Fruit fly (Drosophila melanogaster) whole organism: ENCODE results near the gene COX5BL.

ENCODE experiments used
- CG8478 ChIP-seq: fragments of >200 bp; optimal IDR thresholded peaks from 2 replicates; lab custom pipeline; 2018; ENCODE audit warnings: inconsistent platforms
- Dll ChIP-seq: fragments of >200 bp; optimal IDR thresholded peaks from 2 replicates; lab custom pipeline; 2017
- EcR ChIP-seq, 2 experiments: fragments of >200 bp; optimal IDR thresholded peaks; 2 replicates each; lab custom pipeline; 2017; ENCODE audit warnings: missing biosample characterization in 2 of 2, missing genetic modification characterization in 2 of 2, missing genetic modification reagents in 2 of 2
- pan ChIP-seq: fragments of >200 bp; optimal IDR thresholded peaks from 2 replicates; lab custom pipeline; 2017
- psq ChIP-seq: fragments of >200 bp; optimal IDR thresholded peaks from 2 replicates; lab custom pipeline; 2017
- usp ChIP-seq: fragments of >200 bp; optimal IDR thresholded peaks from 2 replicates; lab custom pipeline; 2017; ENCODE audit warnings: missing biosample characterization, missing genetic modification characterization, mixed read lengths

COX5BL gene

dm6 chr2L:6566020-6566687, 6.9 kb downstream of the COX5BL start, which contains the start of gene CG13766:
TSS of gene CG13766 (minus strand) at chr2L:6566181.
- TF ChIP-seq CG8478 (no peak), usp (GFP tag; lab: Kevin White, UChicago) (no peak), psq (lab: Kevin White, UChicago) (no peak), Dll (lab: Kevin White, UChicago) (no peak), EcR (GFP tag; optimal IDR thresholded peaks at IDR 0.05; lab: Kevin White, UChicago) (no peak), pan (lab: Kevin White, UChicago) (no peak)

DNA sequence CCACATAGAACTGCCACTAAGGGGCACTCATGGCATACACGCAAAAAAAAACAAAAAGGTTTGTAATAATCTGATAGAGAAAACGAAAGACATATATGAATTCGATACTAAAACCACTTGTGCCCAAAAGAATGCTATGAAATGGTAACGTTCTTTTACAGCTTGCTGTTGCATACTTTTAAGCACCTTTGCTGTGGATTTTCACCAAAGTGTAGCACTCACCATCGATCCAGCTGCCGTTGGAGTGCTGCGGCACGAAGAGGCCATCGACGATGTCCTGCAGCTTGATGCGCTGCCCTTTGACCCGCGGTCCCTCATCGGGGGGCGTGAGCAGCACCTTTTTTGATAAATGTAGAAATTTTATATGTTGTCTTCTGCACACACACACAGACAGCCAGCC, 19.8 kb downstream of the COX5BL start:
- TF ChIP-seq CG8478 = no peak
- no peak for TF ChIP-seq Dll (lab: Kevin White, UChicago)
- TF ChIP-seq psq (lab: Kevin White, UChicago) = no peak
- TF ChIP-seq EcR (GFP tag; optimal IDR thresholded peaks at IDR 0.05; lab: Kevin White, UChicago) = no peak
- TF ChIP-seq pan (lab: Kevin White, UChicago) = no peak
- no peak for TF ChIP-seq usp (GFP tag; lab: Kevin White, UChicago)

dm6 chr2L:6584346-6584745, 25.1 kb downstream of the COX5BL start:
- no peak for TF ChIP-seq CG8478
- no peak for TF ChIP-seq psq (lab: Kevin White, UChicago)
- TF ChIP-seq pan (lab: Kevin White, UChicago) = no peak
- no peak for TF ChIP-seq usp (GFP tag; lab: Kevin White, UChicago)
- no peak for TF ChIP-seq Dll (lab: Kevin White, UChicago)
- no peak for TF ChIP-seq EcR (GFP tag; optimal IDR thresholded peaks at IDR 0.05; lab: Kevin White, UChicago)

DNA sequence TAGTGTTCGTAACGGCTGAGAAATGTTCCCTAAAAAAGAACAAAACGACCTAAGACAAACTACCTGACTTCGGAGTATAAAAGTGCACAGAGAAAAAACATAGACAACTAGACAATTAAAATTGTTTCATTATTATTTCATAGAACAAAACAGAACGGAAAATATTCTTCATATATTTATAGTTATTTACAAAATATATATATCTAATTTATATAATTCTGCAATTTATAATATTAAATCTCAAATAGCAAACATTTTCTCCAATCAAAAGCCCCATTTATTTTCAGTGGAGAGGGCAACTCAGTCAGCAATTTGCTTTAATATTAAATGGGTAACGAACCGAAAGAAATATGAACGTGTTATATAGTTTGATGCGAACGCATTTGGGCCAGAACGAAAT, 35.8 kb downstream of the COX5BL start:
- TF ChIP-seq EcR (GFP tag; optimal IDR thresholded peaks at IDR 0.05; lab: Kevin White, UChicago) (no peak), pan (lab: Kevin White, UChicago) (no peak), psq (lab: Kevin White, UChicago) (no peak), CG8478 (no peak), usp (GFP tag; lab: Kevin White, UChicago) (no peak)

DNA sequence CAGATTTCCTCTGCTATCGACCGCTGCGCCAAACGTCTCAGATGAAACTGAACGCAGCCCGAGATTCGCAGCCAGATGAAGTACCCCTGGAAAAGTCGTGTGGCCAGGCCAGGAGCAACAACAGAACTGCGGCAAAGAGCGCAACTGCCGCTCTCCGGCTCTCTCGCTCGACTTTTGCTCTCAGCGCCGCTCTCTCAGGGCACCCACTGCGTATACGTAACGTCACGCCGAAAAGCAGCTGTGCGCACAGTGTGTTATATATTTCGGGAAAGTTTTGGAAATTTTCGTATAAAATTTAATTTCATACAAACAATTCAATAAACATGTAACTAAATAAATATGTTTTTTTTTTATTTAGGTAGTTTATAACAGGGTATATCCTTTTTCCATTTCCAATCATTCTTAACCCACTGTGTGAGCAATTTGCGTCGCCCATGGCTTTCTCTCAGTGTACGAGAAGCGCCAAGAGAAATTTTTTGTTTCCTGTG, 41.8 kb downstream of the COX5BL start, which contains the start of gene Dpp10:
TSS of gene Dpp10 (minus strand) at position 51 of the 488 bp plus-strand sequence.
- TF ChIP-seq CG8478 = no peak
- TF ChIP-seq pan (lab: Kevin White, UChicago) = no peak
- TF ChIP-seq Dll (lab: Kevin White, UChicago) = peak; percentile 86
